Fruit fly (Drosophila melanogaster): ENCODE data around the gene Rfx.
A peak's percentile ranks its signal among the peaks of the same experiment; 100 is the strongest.

Gene Rfx

DNA sequence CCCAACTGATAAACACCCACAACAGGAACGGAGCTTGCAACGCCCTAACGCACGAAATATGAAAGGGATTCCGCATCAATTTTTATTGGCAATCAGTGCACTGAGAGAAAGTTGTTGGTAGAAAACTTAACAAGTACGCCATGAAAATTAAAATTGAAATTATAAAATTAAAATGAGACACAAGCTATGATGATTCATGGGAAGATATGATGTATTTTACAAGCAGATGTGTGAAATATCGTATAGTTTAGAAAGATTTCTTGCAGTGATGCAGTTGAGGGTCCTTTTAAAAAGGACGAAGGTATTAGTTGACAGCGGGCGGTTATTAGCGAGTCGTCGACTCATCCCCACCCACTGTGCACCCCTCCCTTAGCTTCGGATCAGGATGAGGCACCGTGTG is 7.4 kb downstream of the Rfx start:
- TF ChIP-seq pan (optimal IDR thresholded peaks at IDR 0.05): no peak
- TF ChIP-seq CG8478 (optimal IDR thresholded peaks at IDR 0.05): no peak
- no peak for TF ChIP-seq usp (GFP tag; optimal IDR thresholded peaks at IDR 0.05)
- TF ChIP-seq psq (optimal IDR thresholded peaks at IDR 0.05): no peak
- no peak for TF ChIP-seq Dll (optimal IDR thresholded peaks at IDR 0.05)
- no peak for TF ChIP-seq EcR (GFP tag; optimal IDR thresholded peaks at IDR 0.05)

DNA sequence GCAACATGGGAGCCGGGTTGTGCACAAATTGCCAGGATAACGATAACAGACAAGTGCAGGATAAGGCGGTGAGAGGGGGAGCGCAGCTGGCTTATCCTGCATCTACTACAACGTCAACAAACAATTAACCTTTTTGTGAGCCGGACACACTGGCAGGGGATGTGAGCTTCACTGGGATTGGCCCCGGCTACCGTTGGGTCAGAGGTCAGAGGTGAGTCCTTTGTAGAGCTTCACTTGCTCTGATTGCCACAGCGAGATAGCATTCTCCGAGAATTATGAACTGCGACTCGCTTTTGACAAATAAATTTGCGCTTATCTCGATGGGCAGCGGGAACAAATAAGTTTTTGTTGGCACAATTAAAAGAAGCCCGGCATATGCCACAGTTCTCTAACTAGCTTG is 8.1 kb downstream of the Rfx start:
- no peak for TF ChIP-seq usp (GFP tag; optimal IDR thresholded peaks at IDR 0.05)
- no peak for TF ChIP-seq psq (optimal IDR thresholded peaks at IDR 0.05)
- TF ChIP-seq EcR (GFP tag; optimal IDR thresholded peaks at IDR 0.05): no peak
- no peak for TF ChIP-seq pan (optimal IDR thresholded peaks at IDR 0.05)
- no peak for TF ChIP-seq CG8478 (optimal IDR thresholded peaks at IDR 0.05)
- TF ChIP-seq Dll (optimal IDR thresholded peaks at IDR 0.05): no peak

DNA sequence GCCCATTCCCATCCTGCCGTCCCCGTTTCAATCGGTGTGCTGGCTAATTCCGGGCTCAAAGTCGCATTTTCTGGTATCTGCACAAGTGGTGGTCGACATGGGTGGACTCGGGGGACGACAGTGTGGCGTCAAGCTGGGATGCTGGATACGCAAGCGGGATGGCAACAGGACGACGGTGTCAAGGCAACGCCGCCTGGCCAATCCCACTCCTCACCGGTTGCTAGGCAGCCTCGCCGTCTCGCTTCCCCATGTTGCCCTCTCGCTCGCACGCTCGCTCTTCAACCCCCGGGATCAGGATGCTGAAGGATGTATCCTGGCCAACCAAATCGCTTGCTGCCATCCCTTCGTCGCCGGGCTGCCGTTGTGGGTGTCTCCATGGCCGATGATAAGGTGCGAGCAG is 9.6 kb downstream of the Rfx start:
- no peak for TF ChIP-seq EcR (GFP tag; optimal IDR thresholded peaks at IDR 0.05)
- no peak for TF ChIP-seq pan (optimal IDR thresholded peaks at IDR 0.05)
- no peak for TF ChIP-seq CG8478 (optimal IDR thresholded peaks at IDR 0.05)
- TF ChIP-seq Dll (optimal IDR thresholded peaks at IDR 0.05): no peak

DNA sequence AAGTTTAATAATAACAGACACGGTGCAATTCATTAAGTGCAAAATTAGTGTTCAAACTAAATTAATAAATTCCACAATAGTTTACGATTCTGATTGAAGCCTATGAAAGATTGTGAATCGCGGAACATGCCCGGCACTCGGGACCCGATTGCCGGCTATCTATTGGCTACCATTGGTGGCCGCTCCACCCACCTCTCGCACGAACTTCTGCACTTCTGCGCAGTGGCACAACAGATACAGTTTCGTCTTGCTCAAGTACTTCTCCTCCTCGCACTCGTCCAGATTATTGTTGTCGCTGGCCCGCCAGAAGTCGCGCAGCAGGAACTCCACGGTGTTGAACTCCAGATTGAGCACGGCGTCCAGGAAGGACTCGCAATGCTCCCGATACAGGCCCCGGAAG is 13.6 kb downstream of the Rfx start:
- TF ChIP-seq Dll (optimal IDR thresholded peaks at IDR 0.05) (no peak), CG8478 (optimal IDR thresholded peaks at IDR 0.05) (no peak), usp (GFP tag; optimal IDR thresholded peaks at IDR 0.05) (no peak), pan (optimal IDR thresholded peaks at IDR 0.05) (no peak), psq (optimal IDR thresholded peaks at IDR 0.05) (no peak), EcR (GFP tag; optimal IDR thresholded peaks at IDR 0.05) (no peak)

DNA sequence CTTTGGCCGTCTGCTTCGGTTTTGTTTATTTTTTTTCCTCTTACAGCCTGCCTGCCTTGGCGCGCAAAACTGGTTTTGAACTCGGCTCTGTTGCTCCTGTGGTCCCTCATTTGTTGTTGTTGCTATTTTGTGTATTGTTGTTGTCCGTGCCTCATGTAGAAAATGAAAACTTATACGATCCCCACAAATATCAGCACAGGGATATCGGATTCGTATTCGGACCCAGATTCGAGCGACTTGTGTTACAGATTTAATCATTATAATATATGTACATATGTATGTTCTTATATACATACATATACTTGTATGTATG is 20.5 kb downstream of the Rfx start:
- TF ChIP-seq pan (optimal IDR thresholded peaks at IDR 0.05): no peak
- TF ChIP-seq psq (optimal IDR thresholded peaks at IDR 0.05): no peak
- no peak for TF ChIP-seq Dll (optimal IDR thresholded peaks at IDR 0.05)
- no peak for TF ChIP-seq EcR (GFP tag; optimal IDR thresholded peaks at IDR 0.05)
- TF ChIP-seq CG8478 (optimal IDR thresholded peaks at IDR 0.05): no peak
- TF ChIP-seq usp (GFP tag; optimal IDR thresholded peaks at IDR 0.05): no peak

DNA sequence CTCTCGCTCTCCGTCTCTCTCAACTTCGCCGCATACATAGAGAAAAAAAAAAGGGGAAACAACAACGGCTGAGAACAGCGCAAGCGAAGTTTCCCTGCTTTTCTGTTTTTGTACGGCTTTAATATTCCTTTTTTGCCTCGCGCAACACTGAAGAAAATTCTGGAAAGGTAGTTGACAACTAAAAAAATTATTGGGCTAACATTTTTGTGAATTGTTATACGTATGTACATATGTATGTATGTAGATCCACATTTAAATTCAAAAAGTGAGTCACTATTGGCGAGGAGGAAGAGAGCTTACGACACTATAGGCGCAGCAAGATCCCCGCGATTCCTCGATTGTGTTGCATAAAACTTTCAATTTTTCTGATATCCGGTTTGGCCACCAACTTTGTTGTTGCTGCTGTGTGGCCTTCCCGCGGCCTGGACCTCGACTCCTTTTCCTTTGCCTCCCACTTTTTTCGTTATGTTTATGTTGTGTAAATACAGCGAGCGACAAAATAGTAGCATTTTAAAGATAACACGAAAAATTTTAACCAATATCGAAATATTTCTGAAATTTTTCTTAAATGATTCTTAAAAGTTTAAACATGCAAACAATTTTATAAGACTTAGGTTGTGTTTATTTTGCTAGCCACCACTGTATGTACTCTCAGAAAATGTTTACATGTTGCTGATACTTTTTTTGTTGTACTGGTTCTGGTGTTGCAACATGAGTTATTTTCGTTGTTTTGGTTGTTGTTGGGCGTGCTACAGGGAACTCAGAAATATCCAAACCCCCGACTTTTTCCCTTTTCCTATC is 21.1 kb downstream of the Rfx start:
- no peak for TF ChIP-seq usp (GFP tag; optimal IDR thresholded peaks at IDR 0.05)
- peak in 1 of 2 experiments; percentile 17 for TF ChIP-seq EcR (GFP tag; optimal IDR thresholded peaks at IDR 0.05)

DNA sequence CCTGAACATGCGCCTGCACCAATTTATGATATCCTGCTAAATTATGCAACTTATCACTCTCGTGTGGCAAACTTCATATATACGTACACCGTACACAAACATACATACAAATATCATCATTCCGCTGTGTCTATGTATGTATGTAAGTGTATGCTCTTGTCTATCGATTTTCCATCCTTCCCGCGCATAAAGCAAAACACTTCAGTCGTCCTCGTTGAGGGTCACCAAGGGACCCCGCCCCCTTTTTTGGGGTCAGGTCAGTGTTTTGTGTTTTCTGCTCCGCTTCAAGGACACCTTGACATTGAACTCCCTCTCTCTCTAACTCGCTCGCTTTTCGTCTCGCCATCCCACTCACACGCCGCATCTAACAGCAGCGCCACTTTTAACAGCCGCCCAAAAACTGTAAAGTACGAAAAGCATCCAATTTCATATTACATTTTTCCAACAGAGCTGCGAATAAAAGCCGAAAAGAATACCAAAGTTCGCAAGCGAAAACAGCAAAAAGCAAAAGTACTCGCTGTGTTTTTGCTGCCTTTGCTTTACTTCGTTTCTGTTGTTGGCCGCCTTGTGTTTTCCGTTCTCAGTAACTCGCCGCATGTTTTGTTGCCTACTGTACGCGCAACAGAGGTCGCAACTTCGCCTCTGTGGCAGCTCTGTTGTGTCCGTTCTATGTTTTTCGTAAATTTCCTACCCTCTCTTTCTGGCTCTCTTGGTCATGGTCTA is 21.9 kb downstream of the Rfx start:
- TF ChIP-seq psq (optimal IDR thresholded peaks at IDR 0.05) (no peak), CG8478 (optimal IDR thresholded peaks at IDR 0.05) (no peak), usp (GFP tag; optimal IDR thresholded peaks at IDR 0.05) (no peak), EcR (GFP tag; optimal IDR thresholded peaks at IDR 0.05) (no peak), pan (optimal IDR thresholded peaks at IDR 0.05) (no peak), Dll (optimal IDR thresholded peaks at IDR 0.05) (no peak)

DNA sequence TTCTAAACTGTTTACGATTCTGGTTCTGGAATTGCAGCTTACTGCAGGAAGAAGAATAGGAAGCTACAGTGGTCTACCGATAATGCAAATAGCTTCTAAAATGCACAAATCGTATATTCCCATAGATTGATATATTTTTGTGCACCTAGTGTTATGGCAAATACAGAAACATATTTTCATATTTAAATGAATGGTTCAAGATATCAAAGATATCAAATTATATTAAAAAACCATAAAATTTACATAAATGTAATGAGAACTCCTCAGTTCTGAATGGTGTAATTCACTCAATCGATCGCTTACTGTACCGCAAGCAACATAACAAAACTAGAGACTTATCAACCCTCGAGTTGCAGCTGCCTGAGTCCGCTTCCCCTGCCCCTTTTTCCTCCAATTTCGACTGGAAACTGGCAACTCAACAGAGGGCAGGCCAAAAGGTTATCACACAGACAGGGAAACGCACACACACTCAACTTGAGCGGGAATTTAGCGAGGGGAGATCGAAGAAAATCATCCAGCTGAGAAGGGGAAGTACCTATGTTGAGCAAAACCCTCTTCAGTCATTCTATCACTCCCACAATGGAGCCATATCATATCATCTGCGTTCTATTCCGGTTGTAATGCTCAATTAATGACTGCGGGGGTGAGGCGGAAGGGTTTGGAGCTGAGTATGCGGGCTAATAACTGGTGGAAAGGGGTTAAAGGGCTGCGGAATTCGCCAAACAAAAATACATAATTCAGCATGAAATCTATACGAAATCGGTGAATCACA is 23.8 kb downstream of the Rfx start:
- TF ChIP-seq Dll (optimal IDR thresholded peaks at IDR 0.05) (no peak), pan (optimal IDR thresholded peaks at IDR 0.05) (no peak), EcR (GFP tag; optimal IDR thresholded peaks at IDR 0.05) (no peak), CG8478 (optimal IDR thresholded peaks at IDR 0.05) (no peak), psq (optimal IDR thresholded peaks at IDR 0.05) (no peak)

DNA sequence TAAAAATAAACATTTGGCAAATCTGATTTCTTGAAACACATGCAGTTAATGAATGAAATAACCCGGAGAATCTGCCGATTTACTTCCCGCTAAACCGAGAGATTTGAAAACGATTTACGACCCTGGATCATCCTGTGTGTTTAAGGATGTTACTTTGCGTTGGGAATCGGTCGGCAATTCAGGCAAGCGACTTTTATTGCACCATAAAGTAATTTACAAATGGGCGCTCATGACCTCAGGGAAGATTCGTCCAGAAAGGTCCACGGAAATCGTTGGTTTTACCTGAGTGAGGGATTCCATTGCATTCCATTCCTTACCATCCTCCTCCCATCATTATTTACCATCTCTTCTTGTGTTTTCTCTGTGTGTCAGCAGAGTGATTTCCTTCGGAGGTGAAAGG is 25.0 kb downstream of the Rfx start:
- TF ChIP-seq Dll (optimal IDR thresholded peaks at IDR 0.05) (no peak), pan (optimal IDR thresholded peaks at IDR 0.05) (no peak), CG8478 (optimal IDR thresholded peaks at IDR 0.05) (no peak)

DNA sequence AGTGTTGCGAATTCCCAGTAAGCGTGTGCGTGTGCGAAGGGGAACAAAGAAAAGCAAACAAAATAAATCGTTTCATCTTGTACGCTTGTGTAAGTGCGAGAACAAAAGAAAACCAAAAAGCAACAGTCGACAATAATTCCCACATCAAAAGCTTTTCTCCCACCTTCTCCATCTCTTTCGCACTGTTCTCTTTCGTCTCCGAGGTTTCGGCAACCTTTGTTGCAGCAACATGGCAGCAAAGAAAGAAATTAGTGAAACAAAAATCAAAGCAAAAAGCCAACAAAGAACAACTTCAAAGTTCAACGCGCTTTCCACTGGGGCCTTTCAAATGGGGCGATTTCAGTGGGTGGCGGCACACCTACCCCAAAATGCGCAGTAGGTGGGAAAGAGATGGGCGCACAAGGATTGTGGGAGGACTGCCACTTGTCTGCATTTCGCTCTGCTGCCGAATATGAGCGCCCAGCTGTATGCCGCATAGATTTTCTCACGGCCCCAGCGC is 25.9 kb downstream of the Rfx start:
- TF ChIP-seq EcR (GFP tag; optimal IDR thresholded peaks at IDR 0.05): peak; percentile 44 to 79
- no peak for TF ChIP-seq pan (optimal IDR thresholded peaks at IDR 0.05)

DNA sequence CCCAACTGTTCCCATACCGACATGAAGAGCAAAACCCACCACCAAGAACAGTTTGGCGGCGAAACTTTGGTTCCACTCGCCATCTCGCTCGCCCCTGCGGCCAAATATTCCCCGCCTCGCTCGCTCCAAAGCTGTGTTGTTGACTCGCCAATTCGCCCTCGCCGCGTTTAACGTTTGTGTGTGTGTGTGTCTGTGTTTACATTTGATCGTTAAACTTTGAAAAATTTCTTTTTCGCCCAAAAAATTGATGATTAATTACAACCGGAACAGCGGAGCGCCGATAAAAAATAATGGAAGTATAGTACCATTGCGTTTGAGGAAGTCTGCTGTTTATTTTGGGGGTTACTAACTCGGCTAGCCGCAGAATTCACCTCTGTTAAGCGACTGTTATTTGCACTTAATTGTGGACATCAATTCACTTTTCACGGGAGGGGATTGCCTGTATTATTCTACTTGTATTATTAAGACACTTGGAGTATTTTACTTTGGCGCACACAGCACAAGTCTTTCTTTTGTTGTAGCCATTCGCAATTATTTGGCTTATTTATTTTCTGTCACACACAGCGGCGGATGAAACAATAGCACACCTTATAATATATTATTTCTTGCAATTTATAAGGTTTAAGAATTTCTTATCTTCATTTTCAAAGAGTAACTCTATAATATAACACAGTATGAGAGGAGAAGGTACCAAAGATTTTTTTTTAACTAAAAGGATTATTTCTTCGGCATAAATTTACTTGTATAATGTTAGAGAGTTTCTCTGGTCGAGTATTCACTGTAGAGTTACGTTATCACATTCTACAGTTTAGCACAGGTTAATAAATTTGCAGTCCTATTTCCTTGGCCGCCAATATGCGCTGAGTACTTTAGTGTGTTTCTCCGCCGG is 26.9 kb downstream of the Rfx start:
- TF ChIP-seq psq (optimal IDR thresholded peaks at IDR 0.05) (no peak), usp (GFP tag; optimal IDR thresholded peaks at IDR 0.05) (no peak), pan (optimal IDR thresholded peaks at IDR 0.05) (no peak), CG8478 (optimal IDR thresholded peaks at IDR 0.05) (no peak)

DNA sequence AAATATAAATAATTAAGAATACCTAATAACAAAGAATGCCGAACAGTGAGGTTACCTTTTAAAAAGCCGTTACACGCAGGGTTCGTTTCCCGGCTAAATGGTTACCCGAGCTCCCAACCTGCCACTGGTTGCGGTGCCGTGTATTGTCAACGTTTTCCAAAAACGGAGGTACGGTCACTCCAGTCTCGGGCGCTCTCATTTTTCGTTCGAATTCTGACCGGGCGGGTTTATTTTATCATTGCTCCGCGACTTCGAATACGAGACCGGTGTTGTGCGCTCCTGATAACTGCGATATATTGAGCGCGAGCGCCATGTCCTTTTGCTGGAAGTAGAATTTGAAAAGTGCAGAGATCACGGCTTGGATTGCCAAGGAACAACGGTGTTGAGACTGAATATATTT is 27.9 kb downstream of the Rfx start, which contains the start of gene jumu:
Gene jumu, plus strand, starts transcription at position 196 of the 400 bp plus-strand sequence.
- TF ChIP-seq Dll (optimal IDR thresholded peaks at IDR 0.05): no peak
- TF ChIP-seq usp (GFP tag; optimal IDR thresholded peaks at IDR 0.05): no peak
- TF ChIP-seq CG8478 (optimal IDR thresholded peaks at IDR 0.05): no peak

All from whole organism.